Fruit fly (Drosophila melanogaster): ENCODE results near the gene bwa.

Gene bwa

DNA sequence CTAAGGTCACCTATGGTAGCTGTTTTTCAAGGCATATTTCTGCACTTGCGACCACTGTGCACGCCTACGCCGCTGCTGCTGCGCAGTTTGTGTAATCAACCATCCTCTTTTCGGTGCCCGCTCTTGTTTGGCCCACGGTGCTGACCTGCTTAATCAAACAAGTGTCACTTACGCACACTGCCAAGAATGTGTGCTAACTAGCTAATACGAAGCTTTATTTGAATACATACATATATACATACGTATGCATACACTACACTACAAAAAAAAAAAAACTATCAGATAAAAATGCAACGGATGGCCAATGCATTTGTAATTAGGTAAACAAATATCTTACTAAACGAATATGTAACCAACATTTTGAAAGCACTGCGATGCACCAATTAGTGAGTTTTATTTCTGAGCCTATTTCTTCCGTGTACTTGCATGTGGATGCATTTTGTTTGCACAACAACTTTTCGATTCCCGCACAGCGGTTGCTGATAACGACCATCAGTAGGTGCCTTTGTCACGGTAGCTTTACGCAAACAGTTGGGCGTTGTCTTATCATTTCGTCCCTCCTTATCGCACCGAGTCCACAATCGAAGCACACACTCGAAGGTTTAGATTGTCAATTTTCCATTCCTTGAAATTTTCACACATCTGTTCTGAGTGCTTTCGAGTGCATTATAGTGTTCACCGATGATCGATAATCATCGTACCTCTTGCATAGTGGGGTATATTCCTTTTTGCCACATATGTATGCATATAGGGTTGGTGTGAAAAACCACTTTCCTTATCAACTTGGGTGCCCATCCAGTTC lies 20.3 kb downstream of the bwa start:
- TF ChIP-seq Dfd (GFP tag; optimal IDR thresholded peaks at IDR 0.05) (peak; percentile 32), sv (GFP tag; optimal IDR thresholded peaks at IDR 0.05) (peak; percentile 87), CG32264 (GFP tag; optimal IDR thresholded peaks at IDR 0.05) (peak; percentile 78), Rel (GFP tag; optimal IDR thresholded peaks at IDR 0.05) (peak; percentile 50), Rel (tag; optimal IDR thresholded peaks at IDR 0.05) (peak; percentile 48), Sp1 (GFP tag; optimal IDR thresholded peaks at IDR 0.05) (peak; percentile 92), foxo (GFP tag; optimal IDR thresholded peaks at IDR 0.05) (peak; percentile 68 to 95), OdsH (GFP tag; optimal IDR thresholded peaks at IDR 0.05) (peak; percentile 93), brk (GFP tag; optimal IDR thresholded peaks at IDR 0.05) (peak; percentile 94), rgr (GFP tag; optimal IDR thresholded peaks at IDR 0.05) (peak; percentile 93), Mio (GFP tag; optimal IDR thresholded peaks at IDR 0.05) (peak; percentile 69), br (GFP tag; optimal IDR thresholded peaks at IDR 0.05) (peak; percentile 94), fru (GFP tag; optimal IDR thresholded peaks at IDR 0.05) (peak; percentile 96), h (GFP tag; optimal IDR thresholded peaks at IDR 0.05) (peak; percentile 94), dl (GFP tag; optimal IDR thresholded peaks at IDR 0.05; ENCODE audit: insufficient read depth in 1 of 2, partially characterized antibody in 2 of 2) (no peak), Jra (GFP tag; optimal IDR thresholded peaks at IDR 0.05) (peak; percentile 80), dmrt93B (GFP tag; optimal IDR thresholded peaks at IDR 0.05) (peak; percentile 81), usp (GFP tag; optimal IDR thresholded peaks at IDR 0.05) (no peak), sage (GFP tag; optimal IDR thresholded peaks at IDR 0.05) (peak; percentile 33), Hnf4 (GFP tag; optimal IDR thresholded peaks at IDR 0.05) (peak; percentile 92), Dif (GFP tag; optimal IDR thresholded peaks at IDR 0.05; ENCODE audit: partially characterized antibody) (peak; percentile 49), psq (GFP tag; optimal IDR thresholded peaks at IDR 0.05) (peak; percentile 88), woc (GFP tag; optimal IDR thresholded peaks at IDR 0.05) (peak; percentile 63), Vsx2 (GFP tag; optimal IDR thresholded peaks at IDR 0.05; ENCODE audit: partially characterized antibody) (no peak), CrebA (GFP tag; optimal IDR thresholded peaks at IDR 0.05; ENCODE audit: borderline replicate concordance) (no peak), Hr83 (GFP tag; optimal IDR thresholded peaks at IDR 0.05; ENCODE audit: poor library complexity, severe bottlenecking) (peak; percentile 48), HLH106 (tag; optimal IDR thresholded peaks at IDR 0.05) (peak; percentile 80), Abd-B (GFP tag; optimal IDR thresholded peaks at IDR 0.05) (no peak), ey (GFP tag; optimal IDR thresholded peaks at IDR 0.05) (peak; percentile 96), Myc (optimal IDR thresholded peaks at IDR 0.05) (no peak), dsf (GFP tag; optimal IDR thresholded peaks at IDR 0.05; ENCODE audit: borderline replicate concordance) (peak; percentile 51), pan (optimal IDR thresholded peaks at IDR 0.05) (no peak)

dm6 chr2L:20091094-20091679 lies 25.0 kb downstream of the bwa start, which contains the start of the genes CG10747 and Pyroxd1:
Gene CG10747, minus strand, starts transcription at chr2L:20091348.
Gene Pyroxd1, plus strand, starts transcription at chr2L:20091435.
- peak; percentile 96 for TF ChIP-seq Jra (GFP tag; optimal IDR thresholded peaks at IDR 0.05)
- TF ChIP-seq dl (GFP tag; optimal IDR thresholded peaks at IDR 0.05; ENCODE audit: insufficient read depth in 1 of 2, partially characterized antibody in 2 of 2), result no peak
- TF ChIP-seq CG9705 (GFP tag; optimal IDR thresholded peaks at IDR 0.05), result peak; percentile 97
- TF ChIP-seq GATAd (GFP tag; optimal IDR thresholded peaks at IDR 0.05), result no peak
- TF ChIP-seq OdsH (GFP tag; optimal IDR thresholded peaks at IDR 0.05), result peak; percentile 98
- TF ChIP-seq br (GFP tag; optimal IDR thresholded peaks at IDR 0.05), result peak; percentile 98
- no peak for TF ChIP-seq pan (optimal IDR thresholded peaks at IDR 0.05)
- peak; percentile 92 for TF ChIP-seq Rel (GFP tag; optimal IDR thresholded peaks at IDR 0.05)
- TF ChIP-seq Rel (tag; optimal IDR thresholded peaks at IDR 0.05), result peak; percentile 90
- TF ChIP-seq dmrt93B (GFP tag; optimal IDR thresholded peaks at IDR 0.05), result peak; percentile 98
- TF ChIP-seq Dif (GFP tag; optimal IDR thresholded peaks at IDR 0.05; ENCODE audit: partially characterized antibody), result no peak
- TF ChIP-seq CG32264 (GFP tag; optimal IDR thresholded peaks at IDR 0.05), result peak; percentile 94
- TF ChIP-seq fru (GFP tag; optimal IDR thresholded peaks at IDR 0.05), result peak; percentile 98
- no peak for TF ChIP-seq usp (GFP tag; optimal IDR thresholded peaks at IDR 0.05)
- TF ChIP-seq N (GFP tag; optimal IDR thresholded peaks at IDR 0.05), result no peak
- no peak for TF ChIP-seq Vsx2 (GFP tag; optimal IDR thresholded peaks at IDR 0.05; ENCODE audit: partially characterized antibody)
- peak; percentile 96 for TF ChIP-seq Dfd (GFP tag; optimal IDR thresholded peaks at IDR 0.05)
- peak; percentile 63 for TF ChIP-seq jim (GFP tag; optimal IDR thresholded peaks at IDR 0.05)
- peak; percentile 76 for TF ChIP-seq Mio (GFP tag; optimal IDR thresholded peaks at IDR 0.05)
- TF ChIP-seq foxo (GFP tag; optimal IDR thresholded peaks at IDR 0.05), result peak; percentile 89 to 99
- TF ChIP-seq CrebA (GFP tag; optimal IDR thresholded peaks at IDR 0.05; ENCODE audit: borderline replicate concordance), result no peak
- peak; percentile 93 for TF ChIP-seq dsf (GFP tag; optimal IDR thresholded peaks at IDR 0.05; ENCODE audit: borderline replicate concordance)
- peak; percentile 98 for TF ChIP-seq sv (GFP tag; optimal IDR thresholded peaks at IDR 0.05)
- no peak for TF ChIP-seq brk (GFP tag; optimal IDR thresholded peaks at IDR 0.05)
- TF ChIP-seq woc (GFP tag; optimal IDR thresholded peaks at IDR 0.05), result peak; percentile 98
- TF ChIP-seq Sp1 (GFP tag; optimal IDR thresholded peaks at IDR 0.05), result peak; percentile 99
- TF ChIP-seq ey (GFP tag; optimal IDR thresholded peaks at IDR 0.05), result peak; percentile 98
- TF ChIP-seq sage (GFP tag; optimal IDR thresholded peaks at IDR 0.05), result peak; percentile 97
- no peak for TF ChIP-seq lola (GFP tag; optimal IDR thresholded peaks at IDR 0.05)
- no peak for TF ChIP-seq Abd-B (GFP tag; optimal IDR thresholded peaks at IDR 0.05)
- TF ChIP-seq tai (GFP tag; optimal IDR thresholded peaks at IDR 0.05), result no peak
- peak; percentile 99 for TF ChIP-seq h (GFP tag; optimal IDR thresholded peaks at IDR 0.05)
- TF ChIP-seq HLH106 (tag; optimal IDR thresholded peaks at IDR 0.05), result peak; percentile 99
- TF ChIP-seq Myc (optimal IDR thresholded peaks at IDR 0.05), result no peak
- peak; percentile 98 for TF ChIP-seq rgr (GFP tag; optimal IDR thresholded peaks at IDR 0.05)
- TF ChIP-seq Hr78 (GFP tag; optimal IDR thresholded peaks at IDR 0.05), result no peak
- TF ChIP-seq Hnf4 (GFP tag; optimal IDR thresholded peaks at IDR 0.05), result peak; percentile 97
- peak; percentile 81 for TF ChIP-seq Hr83 (GFP tag; optimal IDR thresholded peaks at IDR 0.05; ENCODE audit: poor library complexity, severe bottlenecking)
- peak; percentile 95 for TF ChIP-seq psq (GFP tag; optimal IDR thresholded peaks at IDR 0.05)
